Worm (Caenorhabditis elegans) whole organism, L2 larva: ENCODE measurements around the gene T03F7.5.
A peak's percentile ranks its signal among the peaks of the same experiment; 100 is the strongest.

Source experiments
- C34F6.9 ChIP-seq: fragments of 150-350 bp; optimal IDR thresholded peaks from 2 replicates; lab custom pipeline; 2014; ENCODE audit warnings: missing biosample characterization, missing genetic modification characterization
- ama-1 ChIP-seq: fragments of 150-350 bp; optimal IDR thresholded peaks from 2 replicates; lab custom pipeline; 2018; ENCODE audit warnings: inconsistent platforms
- elt-3 ChIP-seq: sonication (generic microtip); optimal IDR thresholded peaks from 2 replicates; lab custom pipeline; 2017; ENCODE audit warnings: missing biosample characterization, missing genetic modification characterization
- lin-13 ChIP-seq: fragments of 150-350 bp; optimal IDR thresholded peaks from 2 replicates; lab custom pipeline; 2014; ENCODE audit warnings: missing biosample characterization, missing genetic modification reagents, missing genetic modification characterization
- lsy-2 ChIP-seq, 2 experiments: fragments of 150-350 bp in 1 of 2; sonication (generic microtip) in 1 of 2; optimal IDR thresholded peaks; 2 replicates each; lab custom pipeline; 2014 to 2017; ENCODE audit warnings: missing biosample characterization in 2 of 2, missing genetic modification characterization in 2 of 2
- mdl-1 ChIP-seq, 2 experiments: fragments of 150-350 bp in 1 of 2; sonication (generic microtip) in 1 of 2; optimal IDR thresholded peaks; 2 replicates each; lab custom pipeline; 2017; ENCODE audit warnings: missing biosample characterization in 2 of 2, missing genetic modification characterization in 2 of 2
- nhr-11 ChIP-seq: fragments of 150-350 bp; optimal IDR thresholded peaks from 2 replicates; lab custom pipeline; 2014; ENCODE audit warnings: missing biosample characterization, missing genetic modification characterization
- nhr-12 ChIP-seq: fragments of 150-350 bp; optimal IDR thresholded peaks from 2 replicates; lab custom pipeline; 2014; ENCODE audit warnings: missing biosample characterization, missing genetic modification characterization
- nhr-77 ChIP-seq: fragments of 150-350 bp; optimal IDR thresholded peaks from 2 replicates; lab custom pipeline; 2014; ENCODE audit warnings: missing biosample characterization, missing genetic modification characterization
- skn-1 ChIP-seq: sonication (generic microtip); optimal IDR thresholded peaks from 2 replicates; lab custom pipeline; 2017; ENCODE audit warnings: missing biosample characterization, missing genetic modification characterization
- snpc-4 ChIP-seq: fragments of 150-350 bp; optimal IDR thresholded peaks from 2 replicates; lab custom pipeline; 2014; ENCODE audit warnings: missing biosample characterization, missing genetic modification characterization
- unc-39 ChIP-seq: fragments of 150-350 bp; optimal IDR thresholded peaks from 2 replicates; lab custom pipeline; 2014; ENCODE audit warnings: missing biosample characterization, missing genetic modification characterization
- unc-62 ChIP-seq: fragments of 150-350 bp; optimal IDR thresholded peaks from 2 replicates; lab custom pipeline; 2014; ENCODE audit warnings: missing biosample characterization, missing genetic modification reagents, missing genetic modification characterization

DNA sequence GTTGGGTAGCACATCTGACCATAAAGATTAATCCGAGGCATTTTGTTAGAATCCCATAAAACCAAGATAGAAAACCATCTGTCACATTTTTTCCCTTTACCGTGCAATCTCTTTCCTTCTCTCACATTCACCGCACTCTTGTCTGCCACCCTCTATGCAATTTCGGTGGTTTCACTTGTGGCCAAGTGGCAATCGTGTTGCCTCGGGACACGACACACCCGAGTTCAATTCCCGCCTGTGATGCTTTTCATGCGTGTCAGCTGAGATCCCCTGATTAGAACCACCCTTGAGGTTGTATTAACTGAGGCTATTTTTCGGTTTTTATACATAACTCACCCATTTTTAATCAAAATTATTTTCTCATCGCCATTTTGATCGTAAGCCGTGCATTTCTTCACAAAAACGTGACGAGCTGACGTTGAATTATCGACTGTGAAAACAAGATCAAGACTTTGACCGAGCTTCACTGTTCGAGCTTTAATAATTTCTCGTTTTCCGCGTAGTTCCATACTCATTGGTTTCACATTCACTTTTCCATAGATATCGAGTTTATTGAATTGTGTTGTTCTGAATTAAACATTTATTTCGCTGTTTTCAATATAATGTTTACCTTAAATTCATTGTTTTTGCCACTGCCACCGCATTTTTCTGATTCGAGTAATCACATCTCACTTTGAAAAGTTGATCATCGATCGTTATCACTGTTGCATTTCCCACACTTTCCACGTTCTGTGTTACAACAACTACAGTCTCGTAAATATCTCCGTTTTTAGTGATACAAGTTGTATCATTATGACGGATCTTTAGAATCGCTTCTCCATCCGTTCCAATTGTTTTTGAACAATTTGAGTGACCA lies 15.7 kb upstream of the T03F7.5 start:
- TF ChIP-seq lin-13 (GFP tag; lab: Kevin White, UChicago) (peak; percentile 71), nhr-11 (tag; lab: Kevin White, UChicago) (peak; percentile 78), skn-1 (tag; lab: Kevin White, UChicago) (no peak), elt-3 (peak; percentile 23), unc-62 (no peak), lsy-2 (tag; optimal IDR thresholded peaks at IDR 0.05; lab: Kevin White, UChicago) (peak; percentile 62 to 67), snpc-4 (tag; lab: Kevin White, UChicago) (peak; percentile 59), nhr-77 (tag; lab: Kevin White, UChicago) (no peak), mdl-1 (tag; optimal IDR thresholded peaks at IDR 0.05; lab: Kevin White, UChicago) (peak in 1 of 2 experiments; percentile 6), nhr-12 (tag; lab: Kevin White, UChicago) (no peak), ama-1 (lab: Kevin White, UChicago) (no peak), C34F6.9 (tag; lab: Kevin White, UChicago) (peak; percentile 46), unc-39 (tag; lab: Kevin White, UChicago) (no peak)
